Worm (Caenorhabditis elegans) whole organism, L4 larva: ENCODE data around the gene T21H3.1.

Experiments used
- F10B5.3 ChIP-seq: sonication (generic microtip); optimal IDR thresholded peaks from 2 replicates; lab custom pipeline; 2016; ENCODE audit warnings: mild to moderate bottlenecking, missing genetic modification characterization, missing compliant biosample characterization
- F44E2.7 ChIP-seq: fragments of 200-800 bp; sonication (Bioruptor generic); IDR thresholded peaks from 2 replicates; pipeline ENCODE4 v2.1.2; 2022; ENCODE audit warnings: missing genetic modification characterization, missing compliant biosample characterization
- R02D3.7 ChIP-seq: fragments of 150-350 bp; sonication (generic microtip); optimal IDR thresholded peaks from 3 replicates; lab custom pipeline; 2014; ENCODE audit warnings: missing biosample characterization, missing genetic modification characterization
- T20F7.1 ChIP-seq: fragments of 200-800 bp; sonication (Bioruptor generic); optimal IDR thresholded peaks from 2 replicates; lab custom pipeline; 2018; ENCODE audit warnings: mild to moderate bottlenecking, missing genetic modification characterization, missing compliant biosample characterization
- T26A8.4 ChIP-seq: fragments of 200-800 bp; sonication (Bioruptor generic); IDR thresholded peaks from 2 replicates; pipeline ENCODE4 v1.3.6; 2022; ENCODE audit warnings: missing genetic modification characterization, missing compliant biosample characterization
- Y105C5A.15 ChIP-seq: fragments of 200-800 bp; sonication (Bioruptor generic); IDR thresholded peaks from 2 replicates; pipeline ENCODE4 v1.3.6; 2022; ENCODE audit warnings: missing genetic modification characterization, missing compliant biosample characterization
- Y48G9A.11 ChIP-seq: fragments of 200-800 bp; sonication (Bioruptor generic); IDR thresholded peaks from 2 replicates; pipeline ENCODE4 v1.3.6; 2022; ENCODE audit warnings: missing genetic modification reagents, missing genetic modification characterization, missing compliant biosample characterization
- Y5F2A.4 ChIP-seq: fragments of 200-800 bp; sonication (Bioruptor generic); optimal IDR thresholded peaks from 2 replicates; lab custom pipeline; 2018; ENCODE audit warnings: mild to moderate bottlenecking, missing genetic modification characterization, missing compliant biosample characterization
- aha-1 ChIP-seq: fragments of 150-350 bp; peaks from one replicate; lab custom pipeline; 2014; ENCODE audit warnings: missing biosample characterization, missing genetic modification characterization
- arid-1 ChIP-seq: fragments of 200-800 bp; sonication (Bioruptor generic); conservative IDR thresholded peaks from 2 replicates; pipeline ENCODE4 v1.3.6; 2022; ENCODE audit warnings: missing genetic modification reagents, missing genetic modification characterization, missing compliant biosample characterization
- ceh-44 ChIP-seq: fragments of 200-800 bp; sonication (Bioruptor generic); IDR thresholded peaks from 2 replicates; pipeline ENCODE4 v1.3.6; 2022; ENCODE audit warnings: missing genetic modification reagents, missing genetic modification characterization, missing compliant biosample characterization
- ceh-82 ChIP-seq: sonication (generic microtip); optimal IDR thresholded peaks from 2 replicates; lab custom pipeline; 2017; ENCODE audit warnings: missing biosample characterization, missing genetic modification characterization
- ces-1 ChIP-seq: fragments of 150-350 bp; sonication (generic microtip); optimal IDR thresholded peaks from 4 replicates; lab custom pipeline; 2014; ENCODE audit warnings: missing biosample characterization, missing genetic modification reagents, missing genetic modification characterization
- daf-16 ChIP-seq, 3 experiments: sonication (generic microtip); optimal IDR thresholded peaks; 2 replicates each; lab custom pipeline; 2016 to 2017; ENCODE audit warnings: missing genetic modification characterization in 3 of 3, missing genetic modification reagents in 3 of 3, mild to moderate bottlenecking in 2 of 3, missing compliant biosample characterization in 2 of 3, missing biosample characterization in 1 of 3, moderate library complexity in 1 of 3
- dmd-6 ChIP-seq: fragments of 200-800 bp; sonication (Bioruptor generic); IDR thresholded peaks from 2 replicates; pipeline ENCODE4 v1.3.6; 2022; ENCODE audit warnings: missing genetic modification reagents, missing genetic modification characterization, missing compliant biosample characterization
- dpl-1 ChIP-seq: fragments of 150-350 bp; optimal IDR thresholded peaks from 2 replicates; lab custom pipeline; 2014; ENCODE audit warnings: missing biosample characterization, missing genetic modification reagents, missing genetic modification characterization
- egl-27 ChIP-seq: sonication (generic microtip); optimal IDR thresholded peaks from 3 replicates; lab custom pipeline; 2017; ENCODE audit warnings: missing biosample characterization, missing genetic modification reagents, missing genetic modification characterization
- egl-43 ChIP-seq: fragments of 200-800 bp; sonication (Bioruptor generic); IDR thresholded peaks from 2 replicates; pipeline ENCODE4 v1.3.6; 2022; ENCODE audit warnings: missing genetic modification reagents, missing genetic modification characterization, missing compliant biosample characterization
- gei-8 ChIP-seq: fragments of 200-800 bp; sonication (Bioruptor generic); optimal IDR thresholded peaks from 2 replicates; lab custom pipeline; 2018; ENCODE audit warnings: mild to moderate bottlenecking, missing genetic modification characterization, missing compliant biosample characterization
- hif-1 ChIP-seq, 2 experiments: sonication (generic microtip); optimal IDR thresholded peaks; 2 replicates each; lab custom pipeline; 2016 to 2017; ENCODE audit warnings: missing compliant biosample characterization in 2 of 2, missing genetic modification characterization in 2 of 2, missing genetic modification reagents in 2 of 2, missing genotype in 2 of 2, mild to moderate bottlenecking in 1 of 2
- hlh-30 ChIP-seq: sonication (generic microtip); optimal IDR thresholded peaks from 2 replicates; lab custom pipeline; 2017; ENCODE audit warnings: antibody characterized with exemption, mild to moderate bottlenecking, missing genetic modification characterization, missing compliant biosample characterization; ENCODE audit not compliant: insufficient read depth
- hmg-1.1 ChIP-seq: fragments of 200-800 bp; sonication (Bioruptor generic); IDR thresholded peaks from 2 replicates; pipeline ENCODE4 v1.3.6; 2022; ENCODE audit warnings: missing genetic modification reagents, missing genetic modification characterization, missing compliant biosample characterization
- lim-7 ChIP-seq: fragments of 200-800 bp; sonication (Bioruptor generic); IDR thresholded peaks from 2 replicates; pipeline ENCODE4 v1.3.6; 2022; ENCODE audit warnings: missing genetic modification characterization, missing compliant biosample characterization
- lin-1 ChIP-seq: fragments of 200-800 bp; sonication (Bioruptor generic); IDR thresholded peaks from 2 replicates; pipeline ENCODE4 v1.3.6; 2022; ENCODE audit warnings: missing genetic modification reagents, missing genetic modification characterization, missing compliant biosample characterization
- lin-38 ChIP-seq: fragments of 200-800 bp; sonication (Bioruptor generic); IDR thresholded peaks from 2 replicates; pipeline ENCODE4 v1.3.6; 2022; ENCODE audit warnings: missing genetic modification reagents, missing genetic modification characterization, missing compliant biosample characterization
- lin-39 ChIP-seq: fragments of 150-350 bp; optimal IDR thresholded peaks from 2 replicates; lab custom pipeline; 2014; ENCODE audit warnings: missing biosample characterization, missing genetic modification reagents, missing genetic modification characterization
- lir-3 ChIP-seq: sonication (generic microtip); optimal IDR thresholded peaks from 2 replicates; lab custom pipeline; 2016; ENCODE audit warnings: mild to moderate bottlenecking, missing genetic modification characterization, missing compliant biosample characterization
- madf-5 ChIP-seq, 2 experiments: fragments of 200-800 bp; sonication (Bioruptor generic); IDR thresholded peaks; 2 replicates each; pipeline ENCODE4 v1.3.6; 2022; ENCODE audit warnings: missing compliant biosample characterization in 2 of 2, missing genetic modification characterization in 2 of 2
- mep-1 ChIP-seq: fragments of 150-350 bp; sonication (generic microtip); optimal IDR thresholded peaks from 3 replicates; lab custom pipeline; 2014; ENCODE audit warnings: missing biosample characterization, missing genetic modification characterization
- mes-2 ChIP-seq: sonication (generic microtip); optimal IDR thresholded peaks from 2 replicates; lab custom pipeline; 2016; ENCODE audit warnings: missing genotype, mild to moderate bottlenecking, missing genetic modification characterization, missing compliant biosample characterization; ENCODE audit not compliant: poor library complexity, severe bottlenecking
- nhr-102 ChIP-seq: sonication (generic microtip); optimal IDR thresholded peaks from 2 replicates; lab custom pipeline; 2016; ENCODE audit warnings: mild to moderate bottlenecking, missing genetic modification characterization, moderate library complexity, missing compliant biosample characterization
- nhr-111 ChIP-seq: fragments of 200-800 bp; sonication (Bioruptor generic); optimal IDR thresholded peaks from 2 replicates; lab custom pipeline; 2018; ENCODE audit warnings: mild to moderate bottlenecking, missing genetic modification characterization, missing compliant biosample characterization
- nhr-28 ChIP-seq: fragments of 150-350 bp; optimal IDR thresholded peaks from 2 replicates; lab custom pipeline; 2014; ENCODE audit warnings: missing biosample characterization, missing genetic modification characterization
- nhr-77 ChIP-seq: fragments of 150-350 bp; optimal IDR thresholded peaks from 2 replicates; lab custom pipeline; 2014; ENCODE audit warnings: missing biosample characterization, missing genetic modification characterization
- php-3 ChIP-seq: fragments of 200-800 bp; sonication (Bioruptor generic); IDR thresholded peaks from 2 replicates; pipeline ENCODE4 v1.3.6; 2022; ENCODE audit warnings: missing genetic modification reagents, missing genetic modification characterization, missing compliant biosample characterization
- sdz-12 ChIP-seq: fragments of 200-800 bp; sonication (Bioruptor generic); optimal IDR thresholded peaks from 2 replicates; lab custom pipeline; 2018; ENCODE audit warnings: mild to moderate bottlenecking, missing genetic modification characterization, missing compliant biosample characterization
- spr-3 ChIP-seq: fragments of 200-800 bp; sonication (Bioruptor generic); optimal IDR thresholded peaks from 2 replicates; lab custom pipeline; 2018; ENCODE audit warnings: mild to moderate bottlenecking, missing genetic modification characterization, missing compliant biosample characterization
- tag-97 ChIP-seq: fragments of 200-800 bp; sonication (Bioruptor generic); IDR thresholded peaks from 2 replicates; pipeline ENCODE4 v1.3.6; 2022; ENCODE audit warnings: missing genetic modification characterization, missing compliant biosample characterization
- zag-1 ChIP-seq: fragments of 150-350 bp; optimal IDR thresholded peaks from 2 replicates; lab custom pipeline; 2014; ENCODE audit warnings: missing biosample characterization, missing genetic modification characterization
- zfp-3 ChIP-seq: fragments of 200-800 bp; sonication (Bioruptor generic); conservative IDR thresholded peaks from 2 replicates; pipeline ENCODE4 v1.3.6; 2022; ENCODE audit warnings: missing genetic modification reagents, missing genetic modification characterization, missing compliant biosample characterization
- zip-2 ChIP-seq: fragments of 150-350 bp; optimal IDR thresholded peaks from 2 replicates; lab custom pipeline; 2014; ENCODE audit warnings: missing biosample characterization, missing genetic modification characterization

T21H3.1 gene

DNA sequence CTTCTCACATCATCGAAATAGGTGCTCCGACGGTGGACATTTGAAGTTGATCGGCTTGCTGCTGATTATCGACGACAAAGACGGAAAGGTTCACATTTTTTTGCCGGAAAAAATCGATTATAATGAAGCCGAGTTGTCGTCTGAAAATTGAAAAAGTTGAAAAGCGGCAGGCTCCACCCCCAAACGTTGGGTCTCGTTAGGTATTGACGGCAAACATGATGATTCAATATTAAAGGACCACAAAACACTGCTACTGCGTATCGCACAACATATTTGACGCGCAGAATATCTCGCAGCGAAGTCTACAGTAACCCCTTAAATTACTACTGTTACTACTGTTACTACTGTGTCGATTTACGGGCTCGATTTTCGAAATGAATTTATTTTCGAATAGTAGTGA is 18.3 kb upstream of the T21H3.1 start (continued):
- TF ChIP-seq Y5F2A.4 (GFP tag; lab: Kevin White, UChicago), result peak; percentile 19
- TF ChIP-seq lin-38, result peak; percentile 30; the same call in 1 of the 2 replicates
- peak in 1 of 2 experiments; percentile 15 for TF ChIP-seq hif-1 (tag; optimal IDR thresholded peaks at IDR 0.05; lab: Kevin White, UChicago)
- peak in 1 of 2 experiments; percentile 66; a peak in 1 of 4 replicates for TF ChIP-seq madf-5 (GFP tag; IDR thresholded peaks at IDR 0.05; lab: Robert Waterston, UW)
- TF ChIP-seq T26A8.4 (GFP tag; lab: Robert Waterston, UW), result no peak; the same call in 1 of the 2 replicates
- no peak for TF ChIP-seq lin-39 (tag; lab: Kevin White, UChicago)
- no peak for TF ChIP-seq dmd-6 (GFP tag; lab: Robert Waterston, UW)
- peak; percentile 66 for TF ChIP-seq gei-8 (GFP tag; lab: Kevin White, UChicago)
- peak; percentile 64; the same call in 1 of the 2 replicates for TF ChIP-seq arid-1 (GFP tag; lab: Robert Waterston, UW)
- 0 out of 2 replicates have a peak, but pooled peaks have one; percentile 65 for TF ChIP-seq Y105C5A.15 (GFP tag; lab: Robert Waterston, UW)
- no peak for TF ChIP-seq nhr-77 (tag; lab: Kevin White, UChicago)
- no peak for TF ChIP-seq daf-16 (GFP tag; optimal IDR thresholded peaks at IDR 0.05; lab: Kevin White, UChicago)
- TF ChIP-seq daf-16 (tag; optimal IDR thresholded peaks at IDR 0.05; lab: Kevin White, UChicago), result no peak
- peak; percentile 70 for TF ChIP-seq egl-43 (GFP tag; lab: Robert Waterston, UW)
- TF ChIP-seq zfp-3 (GFP tag; lab: Robert Waterston, UW), result no peak
- no peak for TF ChIP-seq hlh-30
- no peak for TF ChIP-seq sdz-12
- TF ChIP-seq nhr-28 (tag; lab: Kevin White, UChicago), result no peak
- TF ChIP-seq aha-1 (tag; lab: Kevin White, UChicago), result peak; percentile 95
- TF ChIP-seq zag-1 (tag; lab: Kevin White, UChicago), result no peak
- no peak for TF ChIP-seq F10B5.3 (tag; lab: Kevin White, UChicago)
- no peak for TF ChIP-seq lin-1 (GFP tag; lab: Robert Waterston, UW)
- TF ChIP-seq mes-2 (tag; lab: Kevin White, UChicago), result peak; percentile 63
- TF ChIP-seq ceh-82 (tag; lab: Kevin White, UChicago), result no peak
- peak; percentile 32 for TF ChIP-seq mep-1 (tag; lab: Kevin White, UChicago)
- peak; percentile 47; the same call in 1 of the 2 replicates for TF ChIP-seq lim-7 (GFP tag; lab: Robert Waterston, UW)
- 0 out of 2 replicates have a peak, but pooled peaks have one; percentile 16 for TF ChIP-seq tag-97 (GFP tag; lab: Robert Waterston, UW)
- TF ChIP-seq F44E2.7 (GFP tag; lab: Robert Waterston, UW), result 0 out of 2 replicates have a peak, but pooled peaks have one; percentile 39
- TF ChIP-seq spr-3 (GFP tag; lab: Kevin White, UChicago), result no peak
- no peak for TF ChIP-seq php-3 (GFP tag; lab: Robert Waterston, UW)
- no peak for TF ChIP-seq zip-2 (tag; lab: Kevin White, UChicago)
- peak; percentile 57; the same call in 1 of the 2 replicates for TF ChIP-seq Y48G9A.11
- no peak for TF ChIP-seq dpl-1
- peak; percentile 79 for TF ChIP-seq nhr-102 (tag; lab: Kevin White, UChicago)
- TF ChIP-seq R02D3.7 (tag; lab: Kevin White, UChicago), result no peak
- TF ChIP-seq hmg-1.1 (GFP tag; lab: Robert Waterston, UW), result 0 out of 2 replicates have a peak, but pooled peaks have one; percentile 26
- peak; percentile 43 for TF ChIP-seq nhr-111
- no peak for TF ChIP-seq lir-3 (tag; lab: Kevin White, UChicago)
- TF ChIP-seq egl-27 (tag; lab: Kevin White, UChicago), result no peak
- TF ChIP-seq ces-1 (GFP tag; lab: Kevin White, UChicago), result no peak
- TF ChIP-seq ceh-44 (GFP tag; lab: Robert Waterston, UW), result no peak
- TF ChIP-seq T20F7.1 (GFP tag; lab: Kevin White, UChicago), result no peak
